Worm (Caenorhabditis elegans) whole organism, L4/young adult: ENCODE data around the gene T10F2.2.

Experiments
- W03F9.2 ChIP-seq: fragments of 150-350 bp; optimal IDR thresholded peaks from 2 replicates; lab custom pipeline; 2014; ENCODE audit warnings: missing biosample characterization, missing genetic modification characterization
- him-1 ChIP-seq: sonication (generic microtip); optimal IDR thresholded peaks from 2 replicates; lab custom pipeline; 2016; ENCODE audit warnings: missing genotype, missing genetic modification reagents, missing genetic modification characterization, missing compliant biosample characterization

ce11 chrIII:5179166-5179565, 14.1 kb upstream of the T10F2.2 start:
- no peak for TF ChIP-seq him-1 (tag; lab: Kevin White, UChicago)
- no peak for TF ChIP-seq W03F9.2 (tag; lab: Kevin White, UChicago)
